Worm (Caenorhabditis elegans): Measurements from ENCODE around the gene smap-1.

Gene smap-1

ce11 chrIII:10689057-10689456 lies 50.5 kb downstream of the smap-1 start, which contains the start of gene Y39A1A.31:
Y39A1A.31 (minus strand) TSS chrIII:10689157.
- TF ChIP-seq snpc-4 (tag; optimal IDR thresholded peaks at IDR 0.05) = no peak
- TF ChIP-seq R02D3.7 (tag; optimal IDR thresholded peaks at IDR 0.05) = no peak
- no peak for TF ChIP-seq nhr-67 (tag; optimal IDR thresholded peaks at IDR 0.05)
- TF ChIP-seq nhr-237 (tag; optimal IDR thresholded peaks at IDR 0.05) = no peak
- no peak for TF ChIP-seq lin-15B (tag; optimal IDR thresholded peaks at IDR 0.05)
- no peak for TF ChIP-seq elt-3 (tag; optimal IDR thresholded peaks at IDR 0.05)
- no peak for TF ChIP-seq egl-5 (tag; optimal IDR thresholded peaks at IDR 0.05)
- no peak for TF ChIP-seq ceh-82 (tag; optimal IDR thresholded peaks at IDR 0.05)
- TF ChIP-seq pqm-1 (tag; optimal IDR thresholded peaks at IDR 0.05) = no peak
- TF ChIP-seq ztf-4 (tag; optimal IDR thresholded peaks at IDR 0.05) = no peak
- no peak for TF ChIP-seq hmg-11 (tag; optimal IDR thresholded peaks at IDR 0.05)
- no peak for TF ChIP-seq nhr-25 (tag; optimal IDR thresholded peaks at IDR 0.05)

Data from whole organism, L3 larva.